Worm (Caenorhabditis elegans) whole organism, young adult: ENCODE results near the gene str-144.
A peak's percentile ranks its signal among the peaks of the same experiment; 100 is the strongest.

Experiments used
- B0035.1 ChIP-seq: sonication (generic microtip); optimal IDR thresholded peaks from 2 replicates; lab custom pipeline; 2016; ENCODE audit warnings: missing genetic modification characterization, mild to moderate bottlenecking, missing compliant biosample characterization, missing genotype, missing genetic modification reagents
- C06A6.2 ChIP-seq: fragments of 200-800 bp; sonication (Bioruptor generic); conservative IDR thresholded peaks from 2 replicates; pipeline ENCODE4 v1.3.6; 2022; ENCODE audit warnings: missing genetic modification characterization, missing compliant biosample characterization
- C17E4.6 ChIP-seq: fragments of 200-800 bp; sonication (Bioruptor generic); IDR thresholded peaks from 2 replicates; pipeline ENCODE4 v1.3.6; 2022; ENCODE audit warnings: missing genetic modification reagents, missing genetic modification characterization, missing compliant biosample characterization
- F23B12.7 ChIP-seq: sonication (generic microtip); optimal IDR thresholded peaks from 2 replicates; lab custom pipeline; 2017; ENCODE audit warnings: missing genetic modification characterization, mild to moderate bottlenecking, missing compliant biosample characterization, antibody characterized with exemption, moderate library complexity; ENCODE audit not compliant: insufficient read depth
- F37B4.10 ChIP-seq: fragments of 200-800 bp; sonication (Bioruptor generic); IDR thresholded peaks from 2 replicates; pipeline ENCODE4 v1.3.6; 2022; ENCODE audit warnings: missing genetic modification characterization, missing compliant biosample characterization
- F52B5.7 ChIP-seq: sonication (generic microtip); optimal IDR thresholded peaks from 2 replicates; lab custom pipeline; 2016; ENCODE audit warnings: mild to moderate bottlenecking, missing genetic modification characterization, missing compliant biosample characterization
- K12H6.12 ChIP-seq: fragments of 200-800 bp; sonication (Bioruptor generic); optimal IDR thresholded peaks from 2 replicates; lab custom pipeline; 2018; ENCODE audit warnings: mild to moderate bottlenecking, missing genetic modification characterization, missing compliant biosample characterization
- T26A5.8 ChIP-seq: sonication (generic microtip); optimal IDR thresholded peaks from 2 replicates; lab custom pipeline; 2016; ENCODE audit warnings: missing genetic modification characterization, missing compliant biosample characterization
- Y53F4B.3 ChIP-seq: fragments of 200-800 bp; sonication (Bioruptor generic); IDR thresholded peaks from 2 replicates; pipeline ENCODE4 v1.3.6; 2022; ENCODE audit warnings: missing genetic modification reagents, missing genetic modification characterization, missing compliant biosample characterization
- Y53G8AR.9 ChIP-seq: fragments of 200-800 bp; sonication (Bioruptor generic); conservative IDR thresholded peaks from 2 replicates; pipeline ENCODE4 v1.3.6; 2022; ENCODE audit warnings: missing genetic modification reagents, missing genetic modification characterization, missing compliant biosample characterization
- aptf-3 ChIP-seq: fragments of 200-800 bp; sonication (Bioruptor generic); IDR thresholded peaks from 2 replicates; pipeline ENCODE4 v1.3.6; 2022; ENCODE audit warnings: missing genetic modification characterization, missing compliant biosample characterization
- athp-1 ChIP-seq: sonication (generic microtip); optimal IDR thresholded peaks from 2 replicates; lab custom pipeline; 2017; ENCODE audit warnings: mild to moderate bottlenecking, missing genetic modification characterization, missing compliant biosample characterization
- attf-6 ChIP-seq: fragments of 200-800 bp; sonication (Bioruptor generic); IDR thresholded peaks from 2 replicates; pipeline ENCODE4 v1.3.6; 2022; ENCODE audit warnings: missing genetic modification reagents, missing genetic modification characterization, missing compliant biosample characterization
- ceh-40 ChIP-seq: fragments of 200-800 bp; sonication (Bioruptor generic); IDR thresholded peaks from 2 replicates; pipeline ENCODE4 v1.3.6; 2022; ENCODE audit warnings: missing genetic modification characterization, missing compliant biosample characterization
- ceh-91 ChIP-seq: fragments of 200-800 bp; sonication (Bioruptor generic); IDR thresholded peaks from 2 replicates; pipeline ENCODE4 v1.3.6; 2022; ENCODE audit warnings: missing genetic modification reagents, missing genetic modification characterization, missing compliant biosample characterization
- egl-18 ChIP-seq: fragments of 200-800 bp; sonication (Bioruptor generic); IDR thresholded peaks from 2 replicates; pipeline ENCODE4 v1.3.6; 2022; ENCODE audit warnings: missing genetic modification reagents, missing genetic modification characterization, missing compliant biosample characterization
- fkh-3 ChIP-seq: sonication (generic microtip); optimal IDR thresholded peaks from 2 replicates; lab custom pipeline; 2016; ENCODE audit warnings: mild to moderate bottlenecking, missing genetic modification characterization, missing compliant biosample characterization
- him-1 ChIP-seq: sonication (generic microtip); optimal IDR thresholded peaks from 2 replicates; lab custom pipeline; 2016; ENCODE audit warnings: missing genotype, missing genetic modification reagents, missing genetic modification characterization, missing compliant biosample characterization
- hlh-12 ChIP-seq: sonication (generic microtip); optimal IDR thresholded peaks from 2 replicates; lab custom pipeline; 2016; ENCODE audit warnings: missing genetic modification characterization, missing compliant biosample characterization
- hsf-1 ChIP-seq: fragments of 200-800 bp; sonication (Bioruptor generic); IDR thresholded peaks from 2 replicates; pipeline ENCODE4 v1.3.6; 2022; ENCODE audit warnings: missing genetic modification reagents, missing genetic modification characterization, missing compliant biosample characterization
- let-607 ChIP-seq, 2 experiments: fragments of 200-800 bp in 1 of 2; sonication (Bioruptor generic) in 1 of 2; sonication (generic microtip) in 1 of 2; optimal IDR thresholded peaks; 2 replicates each; lab custom pipeline; 2016 to 2018; ENCODE audit warnings: mild to moderate bottlenecking in 2 of 2, missing compliant biosample characterization in 2 of 2, missing genetic modification characterization in 2 of 2, moderate library complexity in 2 of 2, missing genotype in 1 of 2
- lin-54 ChIP-seq: fragments of 200-800 bp; sonication (Bioruptor generic); optimal IDR thresholded peaks from 2 replicates; lab custom pipeline; 2018; ENCODE audit warnings: mild to moderate bottlenecking, missing genetic modification characterization, missing compliant biosample characterization
- lsl-1 ChIP-seq: fragments of 200-800 bp; sonication (Bioruptor generic); optimal IDR thresholded peaks from 2 replicates; lab custom pipeline; 2018; ENCODE audit warnings: mild to moderate bottlenecking, missing genetic modification characterization, moderate library complexity, missing compliant biosample characterization
- lsy-27 ChIP-seq: sonication (generic microtip); optimal IDR thresholded peaks from 2 replicates; lab custom pipeline; 2017; ENCODE audit warnings: missing genetic modification characterization, mild to moderate bottlenecking, missing compliant biosample characterization, antibody characterized with exemption, missing genotype, borderline replicate concordance; ENCODE audit not compliant: insufficient read depth
- mel-28 ChIP-seq: sonication (generic microtip); optimal IDR thresholded peaks from 2 replicates; lab custom pipeline; 2016; ENCODE audit warnings: borderline replicate concordance, mild to moderate bottlenecking, missing genetic modification characterization, missing compliant biosample characterization
- mes-4 ChIP-seq: sonication (generic microtip); optimal IDR thresholded peaks from 2 replicates; lab custom pipeline; 2016; ENCODE audit warnings: missing genotype, missing genetic modification characterization, missing compliant biosample characterization
- nfyb-1 ChIP-seq: fragments of 200-800 bp; sonication (Bioruptor generic); IDR thresholded peaks from 2 replicates; pipeline ENCODE4 v1.3.6; 2022; ENCODE audit warnings: missing genetic modification reagents, missing genetic modification characterization, missing compliant biosample characterization
- nhr-80 ChIP-seq: sonication (generic microtip); optimal IDR thresholded peaks from 2 replicates; lab custom pipeline; 2016; ENCODE audit warnings: missing genetic modification characterization, missing compliant biosample characterization
- rcor-1 ChIP-seq: fragments of 200-800 bp; sonication (Bioruptor generic); IDR thresholded peaks from 2 replicates; pipeline ENCODE4 v1.3.6; 2022; ENCODE audit warnings: missing genetic modification reagents, missing genetic modification characterization, missing compliant biosample characterization
- rpc-1 ChIP-seq, 2 experiments: fragments of 150-350 bp in 1 of 2; sonication (generic microtip) in 1 of 2; optimal IDR thresholded peaks; 2 replicates each; lab custom pipeline; 2014 to 2018; ENCODE audit warnings: missing biosample characterization in 1 of 2, missing genetic modification characterization in 1 of 2, missing genetic modification reagents in 1 of 2, missing genotype in 1 of 2
- sdz-38 ChIP-seq: sonication (generic microtip); optimal IDR thresholded peaks from 2 replicates; lab custom pipeline; 2016; ENCODE audit warnings: missing genotype, missing genetic modification characterization, missing compliant biosample characterization
- somi-1 ChIP-seq: fragments of 200-800 bp; sonication (Bioruptor generic); optimal IDR thresholded peaks from 2 replicates; lab custom pipeline; 2018; ENCODE audit warnings: mild to moderate bottlenecking, missing genetic modification characterization, missing compliant biosample characterization
- tbp1 ChIP-seq: fragments of 200-800 bp; sonication (Bioruptor generic); optimal IDR thresholded peaks from 2 replicates; lab custom pipeline; 2018; ENCODE audit warnings: mild to moderate bottlenecking, missing genetic modification characterization, missing compliant biosample characterization
- tlf-1 ChIP-seq: fragments of 200-800 bp; sonication (Bioruptor generic); optimal IDR thresholded peaks from 2 replicates; lab custom pipeline; 2018; ENCODE audit warnings: mild to moderate bottlenecking, missing genetic modification characterization, missing compliant biosample characterization
- unc-62 ChIP-seq: fragments of 150-350 bp; optimal IDR thresholded peaks from 2 replicates; lab custom pipeline; 2014; ENCODE audit warnings: missing biosample characterization, missing genetic modification reagents, missing genetic modification characterization
- ztf-18 ChIP-seq: sonication (generic microtip); optimal IDR thresholded peaks from 2 replicates; lab custom pipeline; 2016; ENCODE audit warnings: missing genotype, mild to moderate bottlenecking, missing genetic modification characterization, missing compliant biosample characterization

Gene str-144

ce11 chrV:8073162-8073561, 1.2 kb upstream of the str-144 start:
- TF ChIP-seq somi-1 (GFP tag; lab: Kevin White, UChicago) (peak; percentile 15), lin-54 (GFP tag; lab: Kevin White, UChicago) (no peak), ceh-40 (no peak), mel-28 (tag; lab: Kevin White, UChicago) (no peak)

- TF ChIP-seq F37B4.10 (GFP tag; lab: Robert Waterston, UW) (no peak), athp-1 (tag; lab: Kevin White, UChicago) (no peak), aptf-3 (GFP tag; lab: Robert Waterston, UW) (no peak), K12H6.12 (tag; lab: Kevin White, UChicago) (no peak), Y53F4B.3 (GFP tag; lab: Robert Waterston, UW) (no peak), lsl-1 (GFP tag; lab: Kevin White, UChicago) (no peak), sdz-38 (tag; lab: Kevin White, UChicago) (no peak), ztf-18 (no peak), lsy-27 (no peak), unc-62 (GFP tag; lab: Kevin White, UChicago) (no peak), C17E4.6 (GFP tag; lab: Robert Waterston, UW) (no peak), B0035.1 (tag; lab: Kevin White, UChicago) (no peak), attf-6 (GFP tag; lab: Robert Waterston, UW) (no peak), Y53G8AR.9 (GFP tag; lab: Robert Waterston, UW) (no peak), nhr-80 (tag; lab: Kevin White, UChicago) (no peak)
Measured at ce11 chrV:8069637-8070036, 2.3 kb downstream of the str-144 start, which contains the start of gene str-143. Gene str-143, minus strand, starts transcription at chrV:8069737.

- TF ChIP-seq nfyb-1 (GFP tag; lab: Robert Waterston, UW) (no peak), fkh-3 (no peak), unc-62 (GFP tag; lab: Kevin White, UChicago) (no peak)
Measured at ce11 chrV:8067800-8068199, 4.1 kb downstream of the str-144 start, which contains the start of gene str-140. Gene str-140, minus strand, starts transcription at chrV:8067900.

DNA sequence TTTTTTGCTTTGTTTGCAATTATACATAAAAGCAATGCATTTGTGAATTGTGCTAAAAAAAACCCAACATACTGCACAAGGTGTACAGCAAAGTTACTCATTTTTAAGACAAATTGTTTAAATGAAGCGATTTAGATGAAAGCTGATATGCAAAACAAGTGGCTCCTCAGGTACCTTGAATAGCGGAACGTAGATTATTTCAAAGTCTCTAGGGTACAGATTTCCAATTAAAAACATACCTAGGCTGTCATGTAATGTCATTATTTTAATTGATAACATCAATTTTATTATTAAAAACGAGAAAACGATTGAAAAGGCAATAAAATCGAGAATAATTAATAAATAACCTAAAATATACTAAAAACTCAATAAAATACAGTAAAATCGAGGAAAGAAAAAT, 9.9 kb downstream of the str-144 start, which contains the start of gene str-139:
str-139 (minus strand) TSS at position 101 of the 400 bp plus-strand sequence.
- TF ChIP-seq aptf-3 (GFP tag; lab: Robert Waterston, UW) (no peak), tbp1 (GFP tag; lab: Kevin White, UChicago) (no peak), C06A6.2 (GFP tag; lab: Robert Waterston, UW) (no peak)

ce11 chrV:8058359-8058758, 13.6 kb downstream of the str-144 start, which contains the start of gene str-138:
Gene str-138, plus strand, starts transcription at chrV:8058659.
- TF ChIP-seq hsf-1 (GFP tag; lab: Robert Waterston, UW) (no peak), F52B5.7 (tag; lab: Kevin White, UChicago) (no peak), egl-18 (no peak), rcor-1 (GFP tag; lab: Robert Waterston, UW) (no peak), mes-4 (tag; lab: Kevin White, UChicago) (no peak), sdz-38 (tag; lab: Kevin White, UChicago) (no peak), let-607 (tag; optimal IDR thresholded peaks at IDR 0.05; lab: Kevin White, UChicago) (no peak), him-1 (tag; lab: Kevin White, UChicago) (no peak), hlh-12 (no peak), F23B12.7 (tag; lab: Kevin White, UChicago) (no peak), rpc-1 (optimal IDR thresholded peaks at IDR 0.05; lab: Kevin White, UChicago) (no peak), rpc-1 (tag; optimal IDR thresholded peaks at IDR 0.05; lab: Kevin White, UChicago) (no peak), ceh-91 (GFP tag; lab: Robert Waterston, UW) (no peak), athp-1 (tag; lab: Kevin White, UChicago) (no peak), tlf-1 (GFP tag; lab: Kevin White, UChicago) (no peak), B0035.1 (tag; lab: Kevin White, UChicago) (no peak), T26A5.8 (tag; lab: Kevin White, UChicago) (no peak)
